Worm (Caenorhabditis elegans) whole organism, young adult: ENCODE results near the gene let-767.

Experiments used
- B0019.2 ChIP-seq: fragments of 200-800 bp; sonication (Bioruptor generic); conservative IDR thresholded peaks from 2 replicates; pipeline ENCODE4 v1.3.6; 2022; ENCODE audit warnings: missing genetic modification reagents, missing genetic modification characterization, missing compliant biosample characterization
- F23B12.7 ChIP-seq: sonication (generic microtip); optimal IDR thresholded peaks from 2 replicates; lab custom pipeline; 2017; ENCODE audit warnings: missing genetic modification characterization, mild to moderate bottlenecking, missing compliant biosample characterization, antibody characterized with exemption, moderate library complexity; ENCODE audit not compliant: insufficient read depth
- F37B4.10 ChIP-seq: fragments of 200-800 bp; sonication (Bioruptor generic); IDR thresholded peaks from 2 replicates; pipeline ENCODE4 v1.3.6; 2022; ENCODE audit warnings: missing genetic modification characterization, missing compliant biosample characterization
- F55B11.4 ChIP-seq: sonication (generic microtip); optimal IDR thresholded peaks from 2 replicates; lab custom pipeline; 2016; ENCODE audit warnings: missing compliant biosample characterization, missing genetic modification characterization, borderline replicate concordance; ENCODE audit not compliant: insufficient read depth
- Y95B8A.8 ChIP-seq: fragments of 200-800 bp; sonication (Bioruptor generic); IDR thresholded peaks from 2 replicates; pipeline ENCODE4 v1.3.6; 2022; ENCODE audit warnings: missing genetic modification reagents, missing genetic modification characterization, missing compliant biosample characterization
- ama-1 ChIP-seq, 3 experiments: fragments of 150-350 bp in 1 of 3; sonication (generic microtip) in 2 of 3; optimal IDR thresholded peaks; 2 replicates each; lab custom pipeline; 2014 to 2018; ENCODE audit warnings: missing biosample characterization in 2 of 3, missing genetic modification characterization in 2 of 3, missing genetic modification reagents in 2 of 3
- attf-6 ChIP-seq: fragments of 200-800 bp; sonication (Bioruptor generic); IDR thresholded peaks from 2 replicates; pipeline ENCODE4 v1.3.6; 2022; ENCODE audit warnings: missing genetic modification reagents, missing genetic modification characterization, missing compliant biosample characterization
- dpl-1 ChIP-seq: fragments of 150-350 bp; optimal IDR thresholded peaks from 2 replicates; lab custom pipeline; 2014; ENCODE audit warnings: missing biosample characterization, missing genetic modification reagents, missing genetic modification characterization
- let-526 ChIP-seq: fragments of 200-800 bp; sonication (Bioruptor generic); IDR thresholded peaks from 2 replicates; pipeline ENCODE4 v1.3.6; 2022; ENCODE audit warnings: missing genetic modification reagents, missing genetic modification characterization, missing compliant biosample characterization
- madf-3 ChIP-seq: fragments of 200-800 bp; sonication (Bioruptor generic); IDR thresholded peaks from 2 replicates; pipeline ENCODE4 v1.3.6; 2022; ENCODE audit warnings: missing genetic modification reagents, missing genetic modification characterization, missing compliant biosample characterization
- mcd-1 ChIP-seq: fragments of 200-800 bp; sonication (Bioruptor generic); IDR thresholded peaks from 2 replicates; pipeline ENCODE4 v1.3.6; 2022; ENCODE audit warnings: missing genetic modification reagents, missing genetic modification characterization, missing compliant biosample characterization
- ztf-18 ChIP-seq: sonication (generic microtip); optimal IDR thresholded peaks from 2 replicates; lab custom pipeline; 2016; ENCODE audit warnings: missing genotype, mild to moderate bottlenecking, missing genetic modification characterization, missing compliant biosample characterization

DNA sequence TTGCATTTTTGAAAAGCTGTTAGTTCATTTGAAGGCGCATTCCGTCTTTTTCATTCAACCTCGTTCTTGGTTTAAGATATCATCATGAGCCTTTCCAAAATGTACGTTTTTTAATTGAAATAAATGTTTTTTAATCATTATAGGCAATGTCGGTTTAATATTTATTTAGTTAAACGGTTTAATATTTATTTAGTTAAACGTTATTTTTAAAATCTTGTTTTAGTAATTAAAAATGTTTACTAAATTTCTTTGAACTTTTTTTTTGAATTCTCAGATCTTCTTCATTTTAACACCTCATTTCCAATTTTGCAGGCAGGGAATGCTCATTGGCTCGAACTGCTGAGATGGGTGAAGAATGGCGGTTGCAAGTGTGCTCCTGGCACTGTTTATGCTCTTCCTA, 30.7 kb downstream of the let-767 start, which contains the start of gene gar-2:
- TF ChIP-seq madf-3 (GFP tag; lab: Robert Waterston, UW), result no peak
- no peak for TF ChIP-seq F55B11.4 (tag; lab: Kevin White, UChicago)
- no peak for TF ChIP-seq B0019.2
- no peak for TF ChIP-seq mcd-1 (GFP tag; lab: Robert Waterston, UW)
- TF ChIP-seq let-526 (GFP tag; lab: Robert Waterston, UW), result no peak
- TF ChIP-seq dpl-1 (GFP tag; lab: Kevin White, UChicago), result no peak
- TF ChIP-seq F23B12.7 (tag; lab: Kevin White, UChicago), result no peak
- TF ChIP-seq attf-6 (GFP tag; lab: Robert Waterston, UW), result no peak
- no peak for TF ChIP-seq ama-1 (optimal IDR thresholded peaks at IDR 0.05; lab: Kevin White, UChicago)
- TF ChIP-seq ama-1 (GFP tag; optimal IDR thresholded peaks at IDR 0.05; lab: Kevin White, UChicago), result no peak
- TF ChIP-seq F37B4.10 (GFP tag; lab: Robert Waterston, UW), result no peak
- TF ChIP-seq ztf-18 (tag; lab: Kevin White, UChicago), result no peak
- TF ChIP-seq Y95B8A.8 (GFP tag; lab: Robert Waterston, UW), result no peak
